Fruit fly (Drosophila melanogaster) whole organism, adult: Measurements from ENCODE around the gene CG5346.

Experiments
- CG11617 ChIP-seq: fragments of 200-800 bp; sonication (Bioruptor generic); optimal IDR thresholded peaks from 2 replicates; lab custom pipeline; 2017; ENCODE audit warnings: mild to moderate bottlenecking, missing biosample characterization, missing genetic modification reagents, missing genetic modification characterization
- CG12768 ChIP-seq: fragments of 200-800 bp; sonication (Bioruptor generic); optimal IDR thresholded peaks from 2 replicates; lab custom pipeline; 2017; ENCODE audit warnings: missing biosample characterization, missing genetic modification characterization, mild to moderate bottlenecking, moderate library complexity, missing genetic modification reagents
- CG14711 ChIP-seq: fragments of 200-800 bp; sonication (Bioruptor generic); optimal IDR thresholded peaks from 2 replicates; lab custom pipeline; 2018; ENCODE audit warnings: missing biosample characterization, mild to moderate bottlenecking, missing genetic modification characterization, moderate library complexity
- CG1620 ChIP-seq: fragments of 200-800 bp; sonication (Bioruptor generic); optimal IDR thresholded peaks from 2 replicates; lab custom pipeline; 2016; ENCODE audit warnings: missing biosample characterization, missing genetic modification characterization
- CG33017 ChIP-seq: fragments of 200-800 bp; sonication (Bioruptor generic); optimal IDR thresholded peaks from 2 replicates; lab custom pipeline; 2018; ENCODE audit warnings: missing biosample characterization, mild to moderate bottlenecking, missing genetic modification characterization, moderate library complexity
- CG5204 ChIP-seq: fragments of 200-800 bp; sonication (Bioruptor generic); optimal IDR thresholded peaks from 2 replicates; lab custom pipeline; 2016; ENCODE audit warnings: missing biosample characterization, missing genetic modification characterization
- CG7045 ChIP-seq: fragments of 200-800 bp; sonication (Bioruptor generic); optimal IDR thresholded peaks from 2 replicates; lab custom pipeline; 2017; ENCODE audit warnings: missing biosample characterization, mild to moderate bottlenecking, missing genetic modification characterization
- CG7101 ChIP-seq: fragments of 200-800 bp; sonication (Bioruptor generic); optimal IDR thresholded peaks from 2 replicates; lab custom pipeline; 2018; ENCODE audit warnings: missing biosample characterization, mild to moderate bottlenecking, missing genetic modification characterization, moderate library complexity
- Clk ChIP-seq: fragments of 200-800 bp; sonication (Bioruptor generic); optimal IDR thresholded peaks from 2 replicates; lab custom pipeline; 2017; ENCODE audit warnings: missing biosample characterization, missing genetic modification characterization
- Crg-1 ChIP-seq: fragments of 200-800 bp; sonication (Bioruptor generic); optimal IDR thresholded peaks from 2 replicates; lab custom pipeline; 2016; ENCODE audit warnings: missing biosample characterization, missing genetic modification characterization
- Hr96 ChIP-seq: fragments of 200-800 bp; sonication (Bioruptor generic); optimal IDR thresholded peaks from 2 replicates; lab custom pipeline; 2016; ENCODE audit warnings: missing biosample characterization, missing genetic modification characterization
- Mnt ChIP-seq: fragments of 200-800 bp; sonication (Bioruptor generic); optimal IDR thresholded peaks from 2 replicates; lab custom pipeline; 2016; ENCODE audit warnings: missing biosample characterization, mild to moderate bottlenecking, missing genetic modification characterization
- bab1 ChIP-seq: fragments of 200-800 bp; sonication (Bioruptor generic); optimal IDR thresholded peaks from 3 replicates; lab custom pipeline; 2019; ENCODE audit warnings: missing biosample characterization, mild to moderate bottlenecking, missing genetic modification characterization, moderate library complexity
- cic ChIP-seq: fragments of 200-800 bp; sonication (Bioruptor generic); optimal IDR thresholded peaks from 2 replicates; lab custom pipeline; 2017; ENCODE audit warnings: missing biosample characterization, mild to moderate bottlenecking, missing genetic modification characterization, moderate library complexity
- cnc ChIP-seq, 2 experiments: fragments of >200 bp; optimal IDR thresholded peaks; 2 replicates each; lab custom pipeline; 2017
- kay ChIP-seq: fragments of 200-800 bp; sonication (Bioruptor generic); peaks from one replicate; lab custom pipeline; 2016; ENCODE audit warnings: missing biosample characterization, missing genetic modification characterization, borderline replicate concordance
- ovo ChIP-seq: fragments of 200-800 bp; sonication (Bioruptor generic); optimal IDR thresholded peaks from 2 replicates; lab custom pipeline; 2016; ENCODE audit warnings: missing biosample characterization, missing genetic modification characterization
- pad ChIP-seq: fragments of 200-800 bp; sonication (Bioruptor generic); optimal IDR thresholded peaks from 3 replicates; lab custom pipeline; 2017; ENCODE audit warnings: missing biosample characterization, missing genetic modification characterization, mild to moderate bottlenecking, moderate library complexity, missing genetic modification reagents
- tj ChIP-seq: fragments of 200-800 bp; sonication (Bioruptor generic); optimal IDR thresholded peaks from 3 replicates; lab custom pipeline; 2017; ENCODE audit warnings: missing biosample characterization, mild to moderate bottlenecking, missing genetic modification characterization, moderate library complexity
- toe ChIP-seq: fragments of 200-800 bp; sonication (Bioruptor generic); optimal IDR thresholded peaks from 2 replicates; lab custom pipeline; 2016; ENCODE audit warnings: missing biosample characterization, missing genetic modification characterization

Gene CG5346

dm6 chr3R:22527192-22527591 is 1.3 kb downstream of the CG5346 start:
- no peak for TF ChIP-seq cnc (optimal IDR thresholded peaks at IDR 0.05; lab: Kevin White, UChicago)
- TF ChIP-seq CG14711 (tag; lab: Kevin White, UChicago), result no peak
- no peak for TF ChIP-seq CG11617 (GFP tag; lab: Kevin White, UChicago)
- no peak for TF ChIP-seq Clk (GFP tag; lab: Kevin White, UChicago)
- no peak for TF ChIP-seq CG7045 (GFP tag; lab: Kevin White, UChicago)
- TF ChIP-seq CG5204, result no peak
- TF ChIP-seq bab1 (GFP tag; lab: Kevin White, UChicago), result no peak
- no peak for TF ChIP-seq kay (GFP tag; lab: Kevin White, UChicago)
- no peak for TF ChIP-seq ovo (GFP tag; lab: Kevin White, UChicago)
- peak; percentile 61 for TF ChIP-seq cic (GFP tag; lab: Kevin White, UChicago)
- TF ChIP-seq toe, result peak; percentile 29
- TF ChIP-seq tj (GFP tag; lab: Kevin White, UChicago), result peak; percentile 86
- TF ChIP-seq CG12768 (GFP tag; lab: Kevin White, UChicago), result no peak
- no peak for TF ChIP-seq CG1620
- TF ChIP-seq CG7101 (tag; lab: Kevin White, UChicago), result no peak
- no peak for TF ChIP-seq Hr96 (GFP tag; lab: Kevin White, UChicago)
- TF ChIP-seq Crg-1 (GFP tag; lab: Kevin White, UChicago), result no peak
- no peak for TF ChIP-seq pad (GFP tag; lab: Kevin White, UChicago)
- no peak for TF ChIP-seq CG33017 (tag; lab: Kevin White, UChicago)
- TF ChIP-seq Mnt (GFP tag; lab: Kevin White, UChicago), result peak; percentile 28

DNA sequence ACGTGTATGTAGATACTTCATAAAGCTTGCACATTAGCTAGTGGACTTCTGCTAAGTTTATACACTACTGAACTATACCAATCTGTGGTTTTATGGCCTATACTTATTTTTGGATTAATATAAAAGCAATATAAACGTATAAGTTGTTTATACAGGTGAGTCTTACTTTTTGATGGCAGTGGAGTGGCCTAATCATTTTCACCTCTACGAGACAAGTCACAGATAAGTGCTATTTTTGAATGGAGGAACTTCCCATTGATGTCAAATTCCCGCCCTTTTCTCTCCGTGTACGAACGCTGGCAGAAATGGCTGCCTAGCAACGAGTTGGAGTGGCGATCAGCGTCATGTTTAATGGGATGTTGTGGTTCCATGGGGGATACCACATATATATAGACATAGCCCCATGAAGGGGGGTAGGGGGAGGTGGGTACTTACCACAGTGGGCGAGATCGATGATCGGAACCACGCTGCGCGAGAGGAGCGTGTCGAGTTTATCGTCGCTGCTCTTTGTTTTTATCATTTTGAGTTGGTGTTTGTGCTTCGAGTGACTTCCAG is 2.0 kb downstream of the CG5346 start:
- peak; percentile 2 for TF ChIP-seq CG33017 (tag; lab: Kevin White, UChicago)
- TF ChIP-seq cnc (optimal IDR thresholded peaks at IDR 0.05; lab: Kevin White, UChicago), result no peak

DNA sequence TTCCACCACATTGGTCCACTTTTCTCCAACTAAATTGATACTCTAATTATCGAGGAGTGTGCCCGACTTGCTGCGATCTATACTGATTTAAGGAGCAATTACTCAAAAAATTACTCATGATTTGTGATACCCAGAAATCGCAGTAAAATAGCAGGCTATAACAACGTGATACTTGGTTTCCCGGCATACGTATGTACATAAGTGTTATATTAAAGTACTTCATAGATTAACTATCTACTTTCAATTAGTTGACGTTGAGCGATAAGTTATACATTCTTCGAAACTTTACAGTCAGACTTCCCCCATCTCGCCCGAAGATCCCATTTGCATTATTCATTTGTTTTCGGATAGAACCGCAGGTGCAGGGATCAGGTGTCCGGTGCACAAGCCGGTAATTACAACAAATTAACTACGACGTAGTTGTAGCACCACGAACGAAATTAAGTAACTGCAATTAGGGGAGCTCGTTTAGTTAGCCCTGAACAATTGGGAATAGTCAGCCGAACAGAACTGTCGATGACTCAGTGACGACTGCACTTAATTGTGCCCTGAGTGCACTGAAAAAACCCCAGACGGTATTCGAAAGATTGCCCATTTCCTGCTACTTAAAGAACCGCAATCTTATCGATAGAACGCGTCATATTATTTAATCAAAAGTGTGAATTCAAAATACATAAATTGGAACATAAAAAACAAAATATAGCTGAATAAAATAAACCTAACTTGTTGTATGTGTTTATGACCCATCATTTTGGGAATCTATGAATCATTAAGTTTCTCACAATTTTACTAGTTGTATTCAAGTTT is 2.7 kb downstream of the CG5346 start:
- TF ChIP-seq Hr96 (GFP tag; lab: Kevin White, UChicago) (no peak), kay (GFP tag; lab: Kevin White, UChicago) (peak; percentile 92), CG5204 (peak; percentile 33), bab1 (GFP tag; lab: Kevin White, UChicago) (no peak), CG12768 (GFP tag; lab: Kevin White, UChicago) (peak; percentile 22), cic (GFP tag; lab: Kevin White, UChicago) (peak; percentile 62), CG11617 (GFP tag; lab: Kevin White, UChicago) (peak; percentile 5), CG1620 (no peak), Mnt (GFP tag; lab: Kevin White, UChicago) (no peak)

DNA sequence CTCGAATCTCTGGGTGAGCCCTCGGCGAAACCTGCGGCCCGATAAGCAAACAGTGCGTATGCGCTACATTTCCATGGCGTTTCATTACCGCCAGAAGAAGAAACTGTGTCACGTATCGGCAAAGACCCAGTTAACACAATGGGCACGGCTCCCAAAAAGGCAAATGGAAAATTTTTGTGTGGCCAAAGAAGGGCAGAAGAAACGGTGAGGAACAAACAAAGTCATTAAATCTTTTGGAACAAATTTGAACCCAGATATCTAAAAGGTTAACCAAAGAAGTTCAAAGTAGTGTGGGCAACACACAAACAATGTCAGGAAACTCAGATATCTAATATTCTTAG is 3.4 kb downstream of the CG5346 start:
- no peak for TF ChIP-seq CG5204
- TF ChIP-seq pad (GFP tag; lab: Kevin White, UChicago), result no peak
- TF ChIP-seq CG7045 (GFP tag; lab: Kevin White, UChicago), result no peak
- no peak for TF ChIP-seq Mnt (GFP tag; lab: Kevin White, UChicago)

dm6 chr3R:22524344-22525072 is 4.0 kb downstream of the CG5346 start:
- TF ChIP-seq pad (GFP tag; lab: Kevin White, UChicago), result no peak
- peak; percentile 13 for TF ChIP-seq ovo (GFP tag; lab: Kevin White, UChicago)

dm6 chr3R:22522859-22523258 is 5.6 kb downstream of the CG5346 start:
- TF ChIP-seq Hr96 (GFP tag; lab: Kevin White, UChicago) (no peak), Mnt (GFP tag; lab: Kevin White, UChicago) (no peak), CG14711 (tag; lab: Kevin White, UChicago) (no peak), bab1 (GFP tag; lab: Kevin White, UChicago) (no peak), CG11617 (GFP tag; lab: Kevin White, UChicago) (no peak), CG1620 (no peak), CG33017 (tag; lab: Kevin White, UChicago) (no peak), CG5204 (peak; percentile 35), CG7045 (GFP tag; lab: Kevin White, UChicago) (no peak), Clk (GFP tag; lab: Kevin White, UChicago) (no peak), cic (GFP tag; lab: Kevin White, UChicago) (peak; percentile 23), CG7101 (tag; lab: Kevin White, UChicago) (no peak), cnc (optimal IDR thresholded peaks at IDR 0.05; lab: Kevin White, UChicago) (no peak), toe (no peak), ovo (GFP tag; lab: Kevin White, UChicago) (no peak)
